Fruit fly (Drosophila melanogaster) whole organism, prepupa: ENCODE measurements around the gene Tbcd.

Source experiments
- CG10631 ChIP-seq: fragments of 200-800 bp; sonication (Bioruptor generic); optimal IDR thresholded peaks from 2 replicates; lab custom pipeline; 2016; ENCODE audit warnings: missing biosample characterization, missing genetic modification characterization
- CG32006 ChIP-seq: fragments of 200-800 bp; sonication (Bioruptor generic); optimal IDR thresholded peaks from 3 replicates; lab custom pipeline; 2017; ENCODE audit warnings: missing biosample characterization, mild to moderate bottlenecking, missing genetic modification characterization
- CG6854 ChIP-seq: fragments of 200-800 bp; sonication (Bioruptor generic); optimal IDR thresholded peaks from 2 replicates; lab custom pipeline; 2017; ENCODE audit warnings: missing biosample characterization, mild to moderate bottlenecking, missing genetic modification characterization
- CG9139 ChIP-seq: fragments of 200-800 bp; sonication (Bioruptor generic); optimal IDR thresholded peaks from 3 replicates; lab custom pipeline; 2017; ENCODE audit warnings: missing biosample characterization, mild to moderate bottlenecking, missing genetic modification characterization
- Hr38 ChIP-seq: sonication (Bioruptor generic); optimal IDR thresholded peaks from 2 replicates; lab custom pipeline; 2016; ENCODE audit warnings: missing biosample characterization, missing genetic modification characterization
- Hr39 ChIP-seq: fragments of 200-800 bp; sonication (Bioruptor generic); optimal IDR thresholded peaks from 2 replicates; lab custom pipeline; 2016; ENCODE audit warnings: missing biosample characterization, missing genetic modification characterization
- OdsH ChIP-seq: fragments of 200-800 bp; sonication (Bioruptor generic); optimal IDR thresholded peaks from 3 replicates; lab custom pipeline; 2016; ENCODE audit warnings: missing biosample characterization, missing genetic modification characterization
- eg ChIP-seq: fragments of 200-800 bp; sonication (Bioruptor generic); IDR thresholded peaks from 3 replicates; pipeline ENCODE4 v1.3.6; 2022; ENCODE audit warnings: missing biosample characterization, missing genetic modification characterization
- fkh ChIP-seq: fragments of 200-800 bp; sonication (Bioruptor generic); optimal IDR thresholded peaks from 3 replicates; lab custom pipeline; 2017; ENCODE audit warnings: missing biosample characterization, mild to moderate bottlenecking, missing genetic modification characterization, moderate library complexity
- pdm3 ChIP-seq: fragments of 200-800 bp; sonication (Bioruptor generic); optimal IDR thresholded peaks from 3 replicates; lab custom pipeline; 2016; ENCODE audit warnings: missing biosample characterization, missing genetic modification characterization
- topi ChIP-seq: fragments of 200-800 bp; sonication (Bioruptor generic); optimal IDR thresholded peaks from 3 replicates; lab custom pipeline; 2016; ENCODE audit warnings: missing biosample characterization, missing genetic modification characterization

DNA sequence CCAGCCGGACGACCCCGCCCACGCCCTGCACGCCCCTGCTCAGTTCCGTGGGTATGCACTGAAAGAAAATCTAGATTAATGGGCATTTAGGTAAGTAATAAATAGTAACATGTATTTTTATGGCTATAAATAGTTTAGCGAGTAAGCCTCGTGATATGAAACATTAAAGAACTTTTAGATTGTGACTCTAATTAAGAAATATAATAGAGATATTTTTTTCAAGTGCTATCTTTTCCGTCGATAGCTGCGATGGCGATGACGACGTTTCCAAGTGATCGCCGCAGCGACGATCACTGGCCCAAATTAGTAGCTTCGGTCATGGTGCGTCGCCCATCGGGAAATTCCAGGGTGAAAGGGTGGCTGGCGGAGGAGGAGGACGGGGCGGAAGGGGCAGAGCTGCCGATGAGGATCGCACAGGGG lies 32.8 kb downstream of the Tbcd start:
- TF ChIP-seq topi (peak; percentile 85), Hr38 (GFP tag; lab: Kevin White, UChicago) (no peak), pdm3 (GFP tag; lab: Kevin White, UChicago) (peak; percentile 86), eg (GFP tag; lab: Robert Waterston, UW) (peak; percentile 92), CG10631 (peak; percentile 83), CG32006 (GFP tag; lab: Kevin White, UChicago) (peak; percentile 89), OdsH (peak; percentile 87), CG9139 (GFP tag; lab: Kevin White, UChicago) (peak; percentile 71), CG6854 (peak; percentile 68), Hr39 (GFP tag; lab: Kevin White, UChicago) (peak; percentile 70), fkh (GFP tag; lab: Kevin White, UChicago) (peak; percentile 16)
